Fruit fly (Drosophila melanogaster) whole organism: Measurements from ENCODE around the gene tomb.

Experiments used
- CG8478 ChIP-seq: fragments of >200 bp; optimal IDR thresholded peaks from 2 replicates; lab custom pipeline; 2018; ENCODE audit warnings: inconsistent platforms
- Dll ChIP-seq: fragments of >200 bp; optimal IDR thresholded peaks from 2 replicates; lab custom pipeline; 2017
- pan ChIP-seq: fragments of >200 bp; optimal IDR thresholded peaks from 2 replicates; lab custom pipeline; 2017
- psq ChIP-seq: fragments of >200 bp; optimal IDR thresholded peaks from 2 replicates; lab custom pipeline; 2017
- usp ChIP-seq: fragments of >200 bp; optimal IDR thresholded peaks from 2 replicates; lab custom pipeline; 2017; ENCODE audit warnings: missing biosample characterization, missing genetic modification characterization, mixed read lengths

- TF ChIP-seq psq (lab: Kevin White, UChicago) (no peak), usp (GFP tag; lab: Kevin White, UChicago) (no peak), CG8478 (no peak), Dll (no peak), pan (lab: Kevin White, UChicago) (no peak)
Measured at dm6 chr2L:5505130-5505529, 31.4 kb downstream of the tomb start.
